Worm (Caenorhabditis elegans): ENCODE results near the gene ttr-49.

The ttr-49 gene

ce11 chrV:9373473-9373872 lies 17.2 kb upstream of the ttr-49 start, which contains the start of gene E02C12.8:
TSS of gene E02C12.8 (minus strand) at chrV:9373613.
- TF ChIP-seq him-1 (tag; optimal IDR thresholded peaks at IDR 0.05), result no peak
- no peak for TF ChIP-seq W03F9.2 (tag; optimal IDR thresholded peaks at IDR 0.05)
- TF ChIP-seq dao-5 (tag; optimal IDR thresholded peaks at IDR 0.05), result no peak

- no peak for TF ChIP-seq dao-5 (tag; optimal IDR thresholded peaks at IDR 0.05)
- TF ChIP-seq him-1 (tag; optimal IDR thresholded peaks at IDR 0.05), result no peak
- TF ChIP-seq W03F9.2 (tag; optimal IDR thresholded peaks at IDR 0.05), result no peak
Measured at ce11 chrV:9370986-9371385, 14.7 kb upstream of the ttr-49 start, which contains the start of gene E02C12.6. TSS of gene E02C12.6 (minus strand) at chrV:9371086.

ce11 chrV:9359674-9360073 lies 3.4 kb upstream of the ttr-49 start, which contains the start of gene gpa-3:
TSS of gene gpa-3 (minus strand) at chrV:9359774.
- no peak for TF ChIP-seq W03F9.2 (tag; optimal IDR thresholded peaks at IDR 0.05)
- no peak for TF ChIP-seq dao-5 (tag; optimal IDR thresholded peaks at IDR 0.05)
- TF ChIP-seq him-1 (tag; optimal IDR thresholded peaks at IDR 0.05), result no peak

- no peak for TF ChIP-seq him-1 (tag; optimal IDR thresholded peaks at IDR 0.05)
Measured at ce11 chrV:9355371-9355770, 944 bp downstream of the ttr-49 start, which contains the start of gene ttr-40. TSS of gene ttr-40 (minus strand) at chrV:9355471.

- TF ChIP-seq W03F9.2 (tag; optimal IDR thresholded peaks at IDR 0.05) (no peak), dao-5 (tag; optimal IDR thresholded peaks at IDR 0.05) (no peak), him-1 (tag; optimal IDR thresholded peaks at IDR 0.05) (no peak)
Measured at ce11 chrV:9352947-9353346, 3.4 kb downstream of the ttr-49 start, which contains the start of gene srx-46. TSS of gene srx-46 (plus strand) at chrV:9353247.

ce11 chrV:9349687-9350086 lies 6.6 kb downstream of the ttr-49 start, which contains the start of gene srx-47:
TSS of gene srx-47 (plus strand) at chrV:9349987.
- no peak for TF ChIP-seq him-1 (tag; optimal IDR thresholded peaks at IDR 0.05)
- TF ChIP-seq dao-5 (tag; optimal IDR thresholded peaks at IDR 0.05), result no peak

ce11 chrV:9346804-9347203 lies 9.5 kb downstream of the ttr-49 start, which contains the start of the genes K07B1.7 and try-5:
TSS of gene K07B1.7 (minus strand) at chrV:9346962.
TSS of gene try-5 (plus strand) at chrV:9347044.
- no peak for TF ChIP-seq W03F9.2 (tag; optimal IDR thresholded peaks at IDR 0.05)
- no peak for TF ChIP-seq him-1 (tag; optimal IDR thresholded peaks at IDR 0.05)
- TF ChIP-seq dao-5 (tag; optimal IDR thresholded peaks at IDR 0.05), result no peak

- TF ChIP-seq W03F9.2 (tag; optimal IDR thresholded peaks at IDR 0.05) (peak; percentile 89), dao-5 (tag; optimal IDR thresholded peaks at IDR 0.05) (no peak), him-1 (tag; optimal IDR thresholded peaks at IDR 0.05) (peak; percentile 96)
Measured at ce11 chrV:9343629-9344624, 12.4 kb downstream of the ttr-49 start, which contains the start of gene tos-1. TSS of gene tos-1 (minus strand) at chrV:9344203.

- TF ChIP-seq dao-5 (tag; optimal IDR thresholded peaks at IDR 0.05) (no peak), him-1 (tag; optimal IDR thresholded peaks at IDR 0.05) (no peak), W03F9.2 (tag; optimal IDR thresholded peaks at IDR 0.05) (no peak)
Measured at ce11 chrV:9342965-9343628, 13.2 kb downstream of the ttr-49 start.

ce11 chrV:9340318-9340717 lies 16.0 kb downstream of the ttr-49 start:
- no peak for TF ChIP-seq W03F9.2 (tag; optimal IDR thresholded peaks at IDR 0.05)
- no peak for TF ChIP-seq him-1 (tag; optimal IDR thresholded peaks at IDR 0.05)
- no peak for TF ChIP-seq dao-5 (tag; optimal IDR thresholded peaks at IDR 0.05)

ce11 chrV:9338452-9338851 lies 17.9 kb downstream of the ttr-49 start:
- TF ChIP-seq him-1 (tag; optimal IDR thresholded peaks at IDR 0.05), result no peak
- no peak for TF ChIP-seq W03F9.2 (tag; optimal IDR thresholded peaks at IDR 0.05)
- no peak for TF ChIP-seq dao-5 (tag; optimal IDR thresholded peaks at IDR 0.05)

- TF ChIP-seq dao-5 (tag; optimal IDR thresholded peaks at IDR 0.05) (no peak), him-1 (tag; optimal IDR thresholded peaks at IDR 0.05) (no peak)
Measured at ce11 chrV:9336462-9336861, 19.9 kb downstream of the ttr-49 start, which contains the start of gene coq-6. TSS of gene coq-6 (plus strand) at chrV:9336762.

- no peak for TF ChIP-seq dao-5 (tag; optimal IDR thresholded peaks at IDR 0.05)
- TF ChIP-seq W03F9.2 (tag; optimal IDR thresholded peaks at IDR 0.05), result peak; percentile 29
Measured at ce11 chrV:9334216-9334615, 22.1 kb downstream of the ttr-49 start, which contains the start of gene ucp-4. TSS of gene ucp-4 (plus strand) at chrV:9334298.

Data from whole organism, L4/young adult.